Fruit fly (Drosophila melanogaster) whole organism, embryonic: ENCODE measurements around the gene TTLL15.

Source experiments
- Atf6 ChIP-seq: fragments of 200-800 bp; sonication (Bioruptor generic); IDR thresholded peaks from 2 replicates; pipeline ENCODE4 v1.3.6; 2022; ENCODE audit warnings: missing biosample characterization, missing genetic modification characterization
- CG10431 ChIP-seq: fragments of 200-800 bp; sonication (Bioruptor generic); optimal IDR thresholded peaks from 3 replicates; lab custom pipeline; 2018; ENCODE audit warnings: missing biosample characterization, mild to moderate bottlenecking, missing genetic modification characterization
- CG10462 ChIP-seq: fragments of 200-800 bp; sonication (Bioruptor generic); optimal IDR thresholded peaks from 2 replicates; lab custom pipeline; 2016; ENCODE audit warnings: missing biosample characterization, missing genetic modification characterization
- CG13424 ChIP-seq: fragments of 200-800 bp; sonication (Bioruptor generic); optimal IDR thresholded peaks from 2 replicates; lab custom pipeline; 2019; ENCODE audit warnings: missing biosample characterization, mild to moderate bottlenecking, missing genetic modification characterization, moderate library complexity
- CG15011 ChIP-seq: fragments of 200-800 bp; sonication (Bioruptor generic); optimal IDR thresholded peaks from 3 replicates; lab custom pipeline; 2018; ENCODE audit warnings: missing biosample characterization, mild to moderate bottlenecking, missing genetic modification characterization
- CG16813 ChIP-seq: fragments of 200-800 bp; sonication (Bioruptor generic); IDR thresholded peaks from 3 replicates; pipeline ENCODE4 v1.3.6; 2022; ENCODE audit warnings: missing biosample characterization, missing genetic modification characterization; ENCODE audit not compliant: partially characterized antibody
- CG16815 ChIP-seq: fragments of 200-800 bp; sonication (Bioruptor generic); optimal IDR thresholded peaks from 3 replicates; lab custom pipeline; 2017; ENCODE audit warnings: missing biosample characterization, mild to moderate bottlenecking, missing genetic modification characterization
- CG17186 ChIP-seq: fragments of 200-800 bp; sonication (Bioruptor generic); optimal IDR thresholded peaks from 3 replicates; lab custom pipeline; 2017; ENCODE audit warnings: missing biosample characterization, missing genetic modification reagents, missing genetic modification characterization
- CG17568 ChIP-seq: fragments of 200-800 bp; sonication (Bioruptor generic); optimal IDR thresholded peaks from 2 replicates; lab custom pipeline; 2018; ENCODE audit warnings: missing biosample characterization, mild to moderate bottlenecking, missing genetic modification characterization, moderate library complexity
- CG17829 ChIP-seq: fragments of 200-800 bp; optimal IDR thresholded peaks from 2 replicates; lab custom pipeline; 2019; ENCODE audit warnings: missing biosample characterization, mild to moderate bottlenecking, missing genetic modification characterization, moderate library complexity
- CG3163 ChIP-seq: fragments of 200-800 bp; sonication (Bioruptor generic); optimal IDR thresholded peaks from 3 replicates; lab custom pipeline; 2016; ENCODE audit warnings: missing biosample characterization, missing genetic modification characterization
- CG33213 ChIP-seq: fragments of 200-800 bp; sonication (Bioruptor generic); optimal IDR thresholded peaks from 3 replicates; lab custom pipeline; 2016; ENCODE audit warnings: missing biosample characterization, missing genetic modification characterization
- CG34224 ChIP-seq: fragments of 200-800 bp; sonication (Bioruptor generic); IDR thresholded peaks from 3 replicates; pipeline ENCODE4 v1.3.6; 2022; ENCODE audit warnings: missing biosample characterization, missing genetic modification characterization; ENCODE audit not compliant: partially characterized antibody
- CG6813 ChIP-seq: fragments of 200-800 bp; sonication (Bioruptor generic); optimal IDR thresholded peaks from 2 replicates; lab custom pipeline; 2017; ENCODE audit warnings: missing biosample characterization, missing genetic modification characterization, mild to moderate bottlenecking, moderate library complexity, missing genetic modification reagents
- CG7271 ChIP-seq: fragments of 200-800 bp; sonication (Bioruptor generic); optimal IDR thresholded peaks from 2 replicates; lab custom pipeline; 2018; ENCODE audit warnings: missing biosample characterization, mild to moderate bottlenecking, missing genetic modification characterization, moderate library complexity
- CG7357 ChIP-seq: fragments of 200-800 bp; sonication (Bioruptor generic); IDR thresholded peaks from 3 replicates; pipeline ENCODE4 v1.3.6; 2022; ENCODE audit warnings: missing biosample characterization, missing genetic modification characterization
- CG7786 ChIP-seq: fragments of 200-800 bp; sonication (Bioruptor generic); optimal IDR thresholded peaks from 2 replicates; lab custom pipeline; 2016; ENCODE audit warnings: missing biosample characterization, missing genetic modification characterization
- CG9932 ChIP-seq: fragments of 200-800 bp; sonication (Bioruptor generic); IDR thresholded peaks from 2 replicates; pipeline ENCODE4 v1.3.6; 2022; ENCODE audit warnings: missing biosample characterization, missing genetic modification characterization
- Camta ChIP-seq: fragments of 200-800 bp; sonication (Bioruptor generic); optimal IDR thresholded peaks from 2 replicates; lab custom pipeline; 2016; ENCODE audit warnings: missing biosample characterization, missing genetic modification characterization
- D19B ChIP-seq: fragments of 200-800 bp; sonication (Bioruptor generic); optimal IDR thresholded peaks from 2 replicates; lab custom pipeline; 2017; ENCODE audit warnings: missing biosample characterization, mild to moderate bottlenecking, missing genetic modification characterization
- Eip74EF ChIP-seq, 2 experiments: fragments of 200-800 bp in 1 of 2; fragments of >200 bp in 1 of 2; sonication (Bioruptor generic) in 1 of 2; optimal IDR thresholded peaks; 2 replicates each; lab custom pipeline; 2017 to 2019; ENCODE audit warnings: missing biosample characterization in 2 of 2, missing genetic modification characterization in 2 of 2, mild to moderate bottlenecking in 1 of 2, moderate library complexity in 1 of 2
- Fer3 ChIP-seq: fragments of 200-800 bp; sonication (Bioruptor generic); optimal IDR thresholded peaks from 2 replicates; lab custom pipeline; 2018; ENCODE audit warnings: missing biosample characterization, mild to moderate bottlenecking, missing genetic modification characterization, moderate library complexity
- Hand ChIP-seq: fragments of 200-800 bp; sonication (Bioruptor generic); optimal IDR thresholded peaks from 2 replicates; lab custom pipeline; 2017; ENCODE audit warnings: mild to moderate bottlenecking, missing biosample characterization, missing genetic modification reagents, missing genetic modification characterization
- Hr51 ChIP-seq, 2 experiments: fragments of 200-800 bp; sonication (Bioruptor generic); optimal IDR thresholded peaks; 2 replicates in 1 of 2; 3 replicates in 1 of 2; lab custom pipeline; 2016 to 2018; ENCODE audit warnings: missing biosample characterization in 2 of 2, missing genetic modification characterization in 2 of 2, mild to moderate bottlenecking in 1 of 2, moderate library complexity in 1 of 2
- MBD-R2 ChIP-seq: fragments of 200-800 bp; sonication (Bioruptor generic); IDR thresholded peaks from 2 replicates; pipeline ENCODE4 v1.3.6; 2022; ENCODE audit warnings: missing biosample characterization, missing genetic modification characterization
- MESR4 ChIP-seq: fragments of 200-800 bp; sonication (Bioruptor generic); optimal IDR thresholded peaks from 2 replicates; lab custom pipeline; 2018; ENCODE audit warnings: missing biosample characterization, mild to moderate bottlenecking, missing genetic modification characterization, moderate library complexity
- Mad ChIP-seq: fragments of 200-800 bp; sonication (Bioruptor generic); optimal IDR thresholded peaks from 2 replicates; lab custom pipeline; 2016; ENCODE audit warnings: missing biosample characterization, missing genetic modification characterization
- Myb ChIP-seq: fragments of 200-800 bp; sonication (Bioruptor generic); optimal IDR thresholded peaks from 2 replicates; lab custom pipeline; 2016; ENCODE audit warnings: missing biosample characterization, missing genetic modification characterization
- NC2α ChIP-seq: fragments of 200-800 bp; sonication (Bioruptor generic); optimal IDR thresholded peaks from 2 replicates; lab custom pipeline; 2016; ENCODE audit warnings: missing biosample characterization, missing genetic modification characterization
- Side ChIP-seq: fragments of 200-800 bp; sonication (Bioruptor generic); optimal IDR thresholded peaks from 2 replicates; lab custom pipeline; 2016; ENCODE audit warnings: missing biosample characterization, missing genetic modification characterization
- TFAM ChIP-seq: fragments of 200-800 bp; sonication (Bioruptor generic); optimal IDR thresholded peaks from 2 replicates; lab custom pipeline; 2017; ENCODE audit warnings: missing biosample characterization, missing genetic modification characterization, inconsistent platforms
- ato ChIP-seq: fragments of 200-800 bp; sonication (Bioruptor generic); IDR thresholded peaks from 2 replicates; pipeline ENCODE4 v1.3.6; 2022; ENCODE audit warnings: missing biosample characterization, missing genetic modification characterization; ENCODE audit not compliant: partially characterized antibody
- cg ChIP-seq: fragments of 200-800 bp; sonication (Bioruptor generic); optimal IDR thresholded peaks from 3 replicates; lab custom pipeline; 2019; ENCODE audit warnings: missing biosample characterization, mild to moderate bottlenecking, missing genetic modification characterization, moderate library complexity
- esg ChIP-seq: fragments of 200-800 bp; sonication (Bioruptor generic); conservative IDR thresholded peaks from 2 replicates; pipeline ENCODE4 v1.3.6; 2022; ENCODE audit warnings: missing biosample characterization, missing genetic modification characterization
- ewg ChIP-seq: fragments of 200-800 bp; sonication (Bioruptor generic); optimal IDR thresholded peaks from 3 replicates; lab custom pipeline; 2017; ENCODE audit warnings: mild to moderate bottlenecking, missing biosample characterization, missing genetic modification reagents, missing genetic modification characterization
- eyg ChIP-seq: fragments of 200-800 bp; sonication (Bioruptor generic); optimal IDR thresholded peaks from 3 replicates; lab custom pipeline; 2016; ENCODE audit warnings: missing biosample characterization, missing genetic modification characterization
- h ChIP-seq: fragments of >200 bp; optimal IDR thresholded peaks from 2 replicates; lab custom pipeline; 2017
- pb ChIP-seq: fragments of 200-800 bp; sonication (Bioruptor generic); optimal IDR thresholded peaks from 3 replicates; lab custom pipeline; 2016; ENCODE audit warnings: missing biosample characterization, missing genetic modification characterization
- prd ChIP-seq, 3 experiments: fragments of >200 bp in 2 of 3; fragments of 200-800 bp in 1 of 3; sonication (Bioruptor generic) in 1 of 3; optimal IDR thresholded peaks in 2 of 3; IDR thresholded peaks in 1 of 3; 2 replicates in 2 of 3; 3 replicates in 1 of 3; pipeline versions ENCODE4 v1.3.6 to Lab custom; 2017 to 2022; ENCODE audit warnings: missing biosample characterization in 1 of 3, missing genetic modification characterization in 1 of 3
- psq ChIP-seq: fragments of 200-800 bp; sonication (Bioruptor generic); optimal IDR thresholded peaks from 2 replicates; lab custom pipeline; 2017; ENCODE audit warnings: missing biosample characterization, missing genetic modification characterization
- run ChIP-seq: fragments of 200-800 bp; sonication (Bioruptor generic); optimal IDR thresholded peaks from 3 replicates; lab custom pipeline; 2018; ENCODE audit warnings: missing biosample characterization, mild to moderate bottlenecking, missing genetic modification characterization
- schlank ChIP-seq: fragments of 200-800 bp; sonication (Bioruptor generic); optimal IDR thresholded peaks from 2 replicates; lab custom pipeline; 2018; ENCODE audit warnings: missing biosample characterization, mild to moderate bottlenecking, missing genetic modification characterization
- scrt ChIP-seq: fragments of 200-800 bp; sonication (Bioruptor generic); optimal IDR thresholded peaks from 2 replicates; lab custom pipeline; 2018; ENCODE audit warnings: missing biosample characterization, mild to moderate bottlenecking, missing genetic modification characterization, moderate library complexity
- slou ChIP-seq: fragments of 200-800 bp; sonication (Bioruptor generic); optimal IDR thresholded peaks from 3 replicates; lab custom pipeline; 2016; ENCODE audit warnings: missing biosample characterization, missing genetic modification characterization
- sna ChIP-seq: fragments of 200-800 bp; sonication (Bioruptor generic); IDR thresholded peaks from 2 replicates; pipeline ENCODE4 v1.3.6; 2022; ENCODE audit warnings: missing biosample characterization, missing genetic modification characterization; ENCODE audit not compliant: partially characterized antibody
- tap ChIP-seq: fragments of 200-800 bp; optimal IDR thresholded peaks from 3 replicates; lab custom pipeline; 2019; ENCODE audit warnings: missing biosample characterization, mild to moderate bottlenecking, missing genetic modification characterization, moderate library complexity
- tio ChIP-seq: fragments of 200-800 bp; sonication (Bioruptor generic); optimal IDR thresholded peaks from 2 replicates; lab custom pipeline; 2017; ENCODE audit warnings: missing biosample characterization, missing genetic modification characterization, inconsistent platforms
- unpg ChIP-seq: fragments of 200-800 bp; sonication (Bioruptor generic); optimal IDR thresholded peaks from 3 replicates; lab custom pipeline; 2018; ENCODE audit warnings: missing biosample characterization, mild to moderate bottlenecking, missing genetic modification characterization, moderate library complexity

Gene TTLL15

DNA sequence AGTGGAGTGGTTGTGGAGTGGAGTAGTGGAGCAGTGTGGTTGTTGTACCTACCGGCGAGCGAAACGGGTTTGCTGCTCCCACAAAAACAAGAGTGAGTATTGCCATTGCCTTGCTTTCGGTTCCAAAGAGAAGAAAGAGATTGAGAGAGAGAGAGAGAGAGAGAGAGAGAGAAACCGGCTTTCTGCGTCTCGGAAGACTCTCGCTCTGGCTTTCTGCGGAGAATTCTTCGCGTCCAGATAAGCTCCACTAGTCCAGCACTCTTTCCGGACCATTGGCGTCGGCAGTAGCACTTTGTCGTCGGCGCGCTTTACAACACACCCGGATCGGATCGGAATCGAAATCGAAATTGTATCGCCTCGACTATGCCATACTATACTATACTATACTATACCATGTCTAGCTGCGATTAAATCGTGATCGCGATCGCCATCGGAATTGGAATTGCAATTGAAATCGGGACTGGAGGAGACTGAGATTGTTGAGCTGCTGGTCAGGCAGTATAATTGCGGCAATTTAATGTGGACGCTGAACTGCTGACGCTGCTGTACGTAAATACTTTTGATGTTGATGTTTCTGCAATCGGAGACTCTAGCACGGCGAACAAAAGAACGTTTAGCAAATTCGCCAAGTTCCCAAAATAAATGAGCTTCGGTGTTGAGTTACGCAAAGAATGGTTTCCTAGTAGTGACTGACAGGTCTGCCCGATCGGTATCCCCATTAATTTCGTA is 11.9 kb downstream of the TTLL15 start, which contains the start of gene Cad86C (continued):
- TF ChIP-seq sna (GFP tag; lab: Robert Waterston, UW) (peak; percentile 67), CG17186 (no peak), CG15011 (GFP tag; lab: Kevin White, UChicago) (no peak), ewg (GFP tag; lab: Kevin White, UChicago) (no peak), CG16815 (GFP tag; lab: Kevin White, UChicago) (no peak), Atf6 (GFP tag; lab: Robert Waterston, UW) (no peak), Fer3 (no peak), Mad (GFP tag; lab: Kevin White, UChicago) (no peak), Myb (GFP tag; lab: Kevin White, UChicago) (no peak), pb (GFP tag; lab: Kevin White, UChicago) (no peak), Camta (no peak), unpg (GFP tag; lab: Kevin White, UChicago) (no peak), MBD-R2 (GFP tag; lab: Robert Waterston, UW) (no peak), run (tag; lab: Kevin White, UChicago) (no peak), CG10431 (GFP tag; lab: Kevin White, UChicago) (no peak), TFAM (GFP tag; lab: Kevin White, UChicago) (no peak), eyg (GFP tag; lab: Kevin White, UChicago) (peak; percentile 0), CG6813 (no peak), CG7271 (tag; lab: Kevin White, UChicago) (no peak), CG9932 (0 out of 2 replicates have a peak, but pooled peaks have one; percentile 42), Hr51 (GFP tag; optimal IDR thresholded peaks at IDR 0.05; lab: Kevin White, UChicago) (no peak), ato (GFP tag; lab: Robert Waterston, UW) (peak; percentile 45; the same call in 1 of the 2 replicates), cg (GFP tag; lab: Kevin White, UChicago) (no peak), Eip74EF (GFP tag; optimal IDR thresholded peaks at IDR 0.05; lab: Kevin White, UChicago) (no peak), CG7357 (no peak), NC2α (GFP tag; lab: Kevin White, UChicago) (no peak), Side (GFP tag; lab: Kevin White, UChicago) (no peak), CG3163 (GFP tag; lab: Kevin White, UChicago) (peak; percentile 23), CG34224 (GFP tag; lab: Robert Waterston, UW) (peak; percentile 46), prd (optimal IDR thresholded peaks at IDR 0.05; lab: Kevin White, UChicago) (no peak), prd (GFP tag; IDR thresholded peaks at IDR 0.05; lab: Robert Waterston, UW) (no peak), CG16813 (GFP tag; lab: Robert Waterston, UW) (peak; percentile 47; the same call in 1 of the 3 replicates), CG17568 (GFP tag; lab: Kevin White, UChicago) (no peak), h (no peak), D19B (GFP tag; lab: Kevin White, UChicago) (peak; percentile 51), CG7786 (no peak), esg (GFP tag; lab: Robert Waterston, UW) (no peak), tap (tag; lab: Kevin White, UChicago) (no peak), psq (no peak), CG33213 (GFP tag; lab: Kevin White, UChicago) (no peak), CG10462 (GFP tag; lab: Kevin White, UChicago) (no peak), tio (GFP tag; lab: Kevin White, UChicago) (no peak), CG13424 (tag; lab: Kevin White, UChicago) (no peak), CG17829 (tag; lab: Kevin White, UChicago) (no peak), slou (GFP tag; lab: Kevin White, UChicago) (no peak), scrt (GFP tag; lab: Kevin White, UChicago) (no peak), MESR4 (GFP tag; lab: Kevin White, UChicago) (no peak), schlank (tag; lab: Kevin White, UChicago) (no peak), Hand (GFP tag; lab: Kevin White, UChicago) (no peak)
